Worm (Caenorhabditis elegans) whole organism, young adult: ENCODE results near the gene Y38F1A.2.
A peak's percentile ranks its signal among the peaks of the same experiment; 100 is the strongest.

ENCODE experiments used
- B0019.2 ChIP-seq: fragments of 200-800 bp; sonication (Bioruptor generic); conservative IDR thresholded peaks from 2 replicates; pipeline ENCODE4 v1.3.6; 2022; ENCODE audit warnings: missing genetic modification reagents, missing genetic modification characterization, missing compliant biosample characterization
- B0035.1 ChIP-seq: sonication (generic microtip); optimal IDR thresholded peaks from 2 replicates; lab custom pipeline; 2016; ENCODE audit warnings: missing genetic modification characterization, mild to moderate bottlenecking, missing compliant biosample characterization, missing genotype, missing genetic modification reagents
- B0261.1 ChIP-seq: sonication (generic microtip); optimal IDR thresholded peaks from 2 replicates; lab custom pipeline; 2016; ENCODE audit warnings: mild to moderate bottlenecking, missing genetic modification characterization, moderate library complexity, missing compliant biosample characterization
- C17E4.6 ChIP-seq: fragments of 200-800 bp; sonication (Bioruptor generic); IDR thresholded peaks from 2 replicates; pipeline ENCODE4 v1.3.6; 2022; ENCODE audit warnings: missing genetic modification reagents, missing genetic modification characterization, missing compliant biosample characterization
- D2030.7 ChIP-seq: fragments of 200-800 bp; sonication (Bioruptor generic); IDR thresholded peaks from 2 replicates; pipeline ENCODE4 v1.3.6; 2022; ENCODE audit warnings: missing genetic modification reagents, missing genetic modification characterization, missing compliant biosample characterization
- F22D6.2 ChIP-seq: sonication (generic microtip); optimal IDR thresholded peaks from 2 replicates; lab custom pipeline; 2016; ENCODE audit warnings: mild to moderate bottlenecking, missing genetic modification characterization, missing compliant biosample characterization
- F33H1.4 ChIP-seq: fragments of 200-800 bp; sonication (Bioruptor generic); IDR thresholded peaks from 2 replicates; pipeline ENCODE4 v1.3.6; 2022; ENCODE audit warnings: missing genetic modification reagents, missing genetic modification characterization, missing compliant biosample characterization
- K12H6.12 ChIP-seq: fragments of 200-800 bp; sonication (Bioruptor generic); optimal IDR thresholded peaks from 2 replicates; lab custom pipeline; 2018; ENCODE audit warnings: mild to moderate bottlenecking, missing genetic modification characterization, missing compliant biosample characterization
- Y95B8A.8 ChIP-seq: fragments of 200-800 bp; sonication (Bioruptor generic); IDR thresholded peaks from 2 replicates; pipeline ENCODE4 v1.3.6; 2022; ENCODE audit warnings: missing genetic modification reagents, missing genetic modification characterization, missing compliant biosample characterization
- ZK185.1 ChIP-seq: sonication (generic microtip); optimal IDR thresholded peaks from 2 replicates; lab custom pipeline; 2016; ENCODE audit warnings: mild to moderate bottlenecking, missing genetic modification characterization, missing compliant biosample characterization; ENCODE audit not compliant: poor library complexity, severe bottlenecking
- ama-1 ChIP-seq, 3 experiments: fragments of 150-350 bp in 1 of 3; sonication (generic microtip) in 2 of 3; optimal IDR thresholded peaks; 2 replicates each; lab custom pipeline; 2014 to 2018; ENCODE audit warnings: missing biosample characterization in 2 of 3, missing genetic modification characterization in 2 of 3, missing genetic modification reagents in 2 of 3
- atf-7 ChIP-seq: sonication (generic microtip); optimal IDR thresholded peaks from 2 replicates; lab custom pipeline; 2017; ENCODE audit warnings: mild to moderate bottlenecking, missing genetic modification characterization, missing compliant biosample characterization
- attf-6 ChIP-seq: fragments of 200-800 bp; sonication (Bioruptor generic); IDR thresholded peaks from 2 replicates; pipeline ENCODE4 v1.3.6; 2022; ENCODE audit warnings: missing genetic modification reagents, missing genetic modification characterization, missing compliant biosample characterization
- cebp-1 ChIP-seq, 2 experiments: fragments of 200-800 bp in 1 of 2; sonication (Bioruptor generic) in 1 of 2; sonication (generic microtip) in 1 of 2; IDR thresholded peaks in 1 of 2; optimal IDR thresholded peaks in 1 of 2; 2 replicates each; pipeline versions ENCODE4 v1.3.6 to Lab custom; 2017 to 2022; ENCODE audit warnings: missing compliant biosample characterization in 2 of 2, missing genetic modification characterization in 2 of 2, mild to moderate bottlenecking in 1 of 2, missing genetic modification reagents in 1 of 2, moderate library complexity in 1 of 2
- cebp-2 ChIP-seq: fragments of 200-800 bp; sonication (Bioruptor generic); IDR thresholded peaks from 2 replicates; pipeline ENCODE4 v1.3.6; 2022; ENCODE audit warnings: missing genetic modification characterization, missing compliant biosample characterization
- ceh-100 ChIP-seq: fragments of 200-800 bp; sonication (Bioruptor generic); IDR thresholded peaks from 2 replicates; pipeline ENCODE4 v1.3.6; 2022; ENCODE audit warnings: missing genetic modification reagents, missing genetic modification characterization, missing compliant biosample characterization
- ceh-79 ChIP-seq: sonication (generic microtip); optimal IDR thresholded peaks from 2 replicates; lab custom pipeline; 2017; ENCODE audit warnings: mild to moderate bottlenecking, missing genetic modification characterization, missing compliant biosample characterization
- chd-7 ChIP-seq: sonication (generic microtip); optimal IDR thresholded peaks from 2 replicates; lab custom pipeline; 2016; ENCODE audit warnings: mild to moderate bottlenecking, missing genetic modification characterization, moderate library complexity, missing compliant biosample characterization
- die-1 ChIP-seq: sonication (generic microtip); optimal IDR thresholded peaks from 2 replicates; lab custom pipeline; 2016; ENCODE audit warnings: missing genotype, mild to moderate bottlenecking, missing genetic modification characterization, missing compliant biosample characterization
- dpl-1 ChIP-seq: fragments of 150-350 bp; optimal IDR thresholded peaks from 2 replicates; lab custom pipeline; 2014; ENCODE audit warnings: missing biosample characterization, missing genetic modification reagents, missing genetic modification characterization
- egl-18 ChIP-seq: fragments of 200-800 bp; sonication (Bioruptor generic); IDR thresholded peaks from 2 replicates; pipeline ENCODE4 v1.3.6; 2022; ENCODE audit warnings: missing genetic modification reagents, missing genetic modification characterization, missing compliant biosample characterization
- fkh-3 ChIP-seq: sonication (generic microtip); optimal IDR thresholded peaks from 2 replicates; lab custom pipeline; 2016; ENCODE audit warnings: mild to moderate bottlenecking, missing genetic modification characterization, missing compliant biosample characterization
- him-1 ChIP-seq: sonication (generic microtip); optimal IDR thresholded peaks from 2 replicates; lab custom pipeline; 2016; ENCODE audit warnings: missing genotype, missing genetic modification reagents, missing genetic modification characterization, missing compliant biosample characterization
- hlh-26 ChIP-seq: fragments of 200-800 bp; sonication (Bioruptor generic); conservative IDR thresholded peaks from 2 replicates; pipeline ENCODE4 v1.3.6; 2022; ENCODE audit warnings: missing genetic modification reagents, missing genetic modification characterization, missing compliant biosample characterization
- hrde-1 ChIP-seq: sonication (generic microtip); optimal IDR thresholded peaks from 2 replicates; lab custom pipeline; 2016; ENCODE audit warnings: missing genetic modification characterization, mild to moderate bottlenecking, missing compliant biosample characterization, moderate library complexity, missing genotype, missing genetic modification reagents, borderline replicate concordance
- hsf-1 ChIP-seq: fragments of 200-800 bp; sonication (Bioruptor generic); IDR thresholded peaks from 2 replicates; pipeline ENCODE4 v1.3.6; 2022; ENCODE audit warnings: missing genetic modification reagents, missing genetic modification characterization, missing compliant biosample characterization
- lin-54 ChIP-seq: fragments of 200-800 bp; sonication (Bioruptor generic); optimal IDR thresholded peaks from 2 replicates; lab custom pipeline; 2018; ENCODE audit warnings: mild to moderate bottlenecking, missing genetic modification characterization, missing compliant biosample characterization
- madf-6 ChIP-seq: fragments of 200-800 bp; sonication (Bioruptor generic); IDR thresholded peaks from 2 replicates; pipeline ENCODE4 v1.3.6; 2022; ENCODE audit warnings: missing genetic modification reagents, missing genetic modification characterization, missing compliant biosample characterization
- nfya-1 ChIP-seq: sonication (generic microtip); optimal IDR thresholded peaks from 2 replicates; lab custom pipeline; 2017; ENCODE audit warnings: antibody characterized with exemption, missing compliant biosample characterization, missing genetic modification characterization, borderline replicate concordance; ENCODE audit not compliant: insufficient read depth
- nhr-120 ChIP-seq: fragments of 200-800 bp; sonication (Bioruptor generic); IDR thresholded peaks from 2 replicates; pipeline ENCODE4 v1.3.6; 2022; ENCODE audit warnings: missing genetic modification characterization, missing compliant biosample characterization
- pbrm-1 ChIP-seq: fragments of 200-800 bp; sonication (Bioruptor generic); IDR thresholded peaks from 2 replicates; pipeline ENCODE4 v1.3.6; 2022; ENCODE audit warnings: missing genetic modification reagents, missing genetic modification characterization, missing compliant biosample characterization
- rcor-1 ChIP-seq: fragments of 200-800 bp; sonication (Bioruptor generic); IDR thresholded peaks from 2 replicates; pipeline ENCODE4 v1.3.6; 2022; ENCODE audit warnings: missing genetic modification reagents, missing genetic modification characterization, missing compliant biosample characterization
- rec-8 ChIP-seq, 2 experiments: sonication (generic microtip); optimal IDR thresholded peaks; 2 replicates each; lab custom pipeline; 2016; ENCODE audit warnings: mild to moderate bottlenecking in 2 of 2, missing genetic modification characterization in 2 of 2, missing genetic modification reagents in 2 of 2, missing genotype in 2 of 2, missing biosample characterization in 1 of 2, missing compliant biosample characterization in 1 of 2, moderate library complexity in 1 of 2
- repo-1 ChIP-seq: sonication (generic microtip); optimal IDR thresholded peaks from 2 replicates; lab custom pipeline; 2017; ENCODE audit warnings: mild to moderate bottlenecking, missing genetic modification characterization, missing compliant biosample characterization
- snpc-1.1 ChIP-seq: sonication (generic microtip); optimal IDR thresholded peaks from 2 replicates; lab custom pipeline; 2017; ENCODE audit warnings: missing genetic modification characterization, mild to moderate bottlenecking, missing compliant biosample characterization, antibody characterized with exemption, moderate library complexity, missing genotype, missing genetic modification reagents; ENCODE audit not compliant: insufficient read depth
- snpc-1.3 ChIP-seq: sonication (generic microtip); optimal IDR thresholded peaks from 2 replicates; lab custom pipeline; 2017; ENCODE audit warnings: missing genetic modification characterization, mild to moderate bottlenecking, missing compliant biosample characterization, antibody characterized with exemption, moderate library complexity, missing genotype, missing genetic modification reagents; ENCODE audit not compliant: insufficient read depth
- snpc-3.4 ChIP-seq: sonication (generic microtip); optimal IDR thresholded peaks from 2 replicates; lab custom pipeline; 2017; ENCODE audit warnings: missing genetic modification characterization, mild to moderate bottlenecking, missing compliant biosample characterization, antibody characterized with exemption, moderate library complexity, missing genotype, missing genetic modification reagents
- tlf-1 ChIP-seq: fragments of 200-800 bp; sonication (Bioruptor generic); optimal IDR thresholded peaks from 2 replicates; lab custom pipeline; 2018; ENCODE audit warnings: mild to moderate bottlenecking, missing genetic modification characterization, missing compliant biosample characterization
- unc-130 ChIP-seq: sonication (generic microtip); optimal IDR thresholded peaks from 2 replicates; lab custom pipeline; 2016; ENCODE audit warnings: missing genetic modification reagents, missing genetic modification characterization, missing compliant biosample characterization
- xnd-1 ChIP-seq: sonication (generic microtip); optimal IDR thresholded peaks from 2 replicates; lab custom pipeline; 2016; ENCODE audit warnings: missing genotype, missing genetic modification reagents, missing genetic modification characterization, missing compliant biosample characterization
- ztf-28 ChIP-seq: fragments of 200-800 bp; sonication (Bioruptor generic); IDR thresholded peaks from 2 replicates; pipeline ENCODE4 v1.3.6; 2022; ENCODE audit warnings: missing genetic modification reagents, missing genetic modification characterization, missing compliant biosample characterization

The Y38F1A.2 gene

DNA sequence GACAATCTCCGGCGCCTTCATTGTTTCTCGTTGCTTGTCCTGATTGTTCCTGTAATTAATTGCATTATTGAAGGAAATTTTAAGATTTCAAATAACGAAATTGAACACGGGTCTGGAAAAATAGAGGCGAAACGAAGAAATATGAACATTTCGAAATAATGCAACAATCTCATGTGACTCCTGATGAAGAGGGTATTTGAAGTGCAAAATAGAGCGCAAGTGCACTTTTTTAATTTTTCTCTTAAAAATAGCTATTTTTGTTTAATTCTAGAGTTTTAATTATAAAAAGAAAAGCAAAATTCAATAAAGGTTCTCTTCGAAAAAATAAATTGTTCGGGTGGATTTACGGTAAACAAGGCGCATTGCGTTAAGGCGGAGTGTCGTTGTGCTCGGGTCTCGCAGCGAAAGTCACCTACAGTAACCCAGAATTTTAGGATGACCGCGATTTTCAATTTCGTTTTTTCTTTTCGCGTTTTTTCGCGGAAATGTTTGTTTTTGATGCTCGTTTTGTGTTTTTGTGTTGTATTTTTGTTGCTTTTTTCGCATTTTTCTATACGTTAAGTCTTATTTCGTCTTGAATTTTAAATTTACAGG, 35.7 kb upstream of the Y38F1A.2 start, which contains the start of the genes F58G1.2 and wago-4 (continued):
- TF ChIP-seq madf-6 (GFP tag; lab: Robert Waterston, UW), result peak; percentile 94
- no peak for TF ChIP-seq repo-1
- TF ChIP-seq snpc-1.3 (tag; lab: Kevin White, UChicago), result peak; percentile 53
- TF ChIP-seq ceh-100 (GFP tag; lab: Robert Waterston, UW), result 0 out of 2 replicates have a peak, but pooled peaks have one; percentile 13
- 0 out of 2 replicates have a peak, but pooled peaks have one; percentile 24 for TF ChIP-seq Y95B8A.8 (GFP tag; lab: Robert Waterston, UW)
- TF ChIP-seq cebp-1 (GFP tag; IDR thresholded peaks at IDR 0.05; lab: Robert Waterston, UW), result no peak
- peak; percentile 51 for TF ChIP-seq cebp-1 (tag; optimal IDR thresholded peaks at IDR 0.05; lab: Kevin White, UChicago)
- TF ChIP-seq dpl-1 (GFP tag; lab: Kevin White, UChicago), result peak; percentile 88

DNA sequence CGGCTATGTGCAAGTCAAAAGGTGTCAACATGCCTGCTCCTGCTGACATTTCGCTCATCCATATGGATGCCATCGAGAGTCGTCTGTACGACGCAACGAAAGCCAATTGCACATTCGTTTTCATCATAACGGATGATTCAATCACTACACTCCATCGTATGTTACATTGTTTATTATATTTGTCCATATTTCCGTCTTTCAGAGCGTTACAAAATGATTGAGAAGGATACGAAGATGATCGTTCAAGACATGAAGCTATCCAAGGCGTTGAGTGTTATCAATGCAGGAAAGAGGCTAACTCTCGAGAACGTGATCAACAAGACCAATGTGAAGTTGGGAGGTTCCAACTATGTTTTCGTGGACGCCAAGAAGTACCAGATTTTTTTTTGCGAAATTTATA, 33.3 kb upstream of the Y38F1A.2 start:
- TF ChIP-seq cebp-1 (GFP tag; IDR thresholded peaks at IDR 0.05; lab: Robert Waterston, UW), result no peak
- TF ChIP-seq cebp-1 (tag; optimal IDR thresholded peaks at IDR 0.05; lab: Kevin White, UChicago), result no peak
- TF ChIP-seq C17E4.6 (GFP tag; lab: Robert Waterston, UW), result no peak
- no peak for TF ChIP-seq ceh-79

DNA sequence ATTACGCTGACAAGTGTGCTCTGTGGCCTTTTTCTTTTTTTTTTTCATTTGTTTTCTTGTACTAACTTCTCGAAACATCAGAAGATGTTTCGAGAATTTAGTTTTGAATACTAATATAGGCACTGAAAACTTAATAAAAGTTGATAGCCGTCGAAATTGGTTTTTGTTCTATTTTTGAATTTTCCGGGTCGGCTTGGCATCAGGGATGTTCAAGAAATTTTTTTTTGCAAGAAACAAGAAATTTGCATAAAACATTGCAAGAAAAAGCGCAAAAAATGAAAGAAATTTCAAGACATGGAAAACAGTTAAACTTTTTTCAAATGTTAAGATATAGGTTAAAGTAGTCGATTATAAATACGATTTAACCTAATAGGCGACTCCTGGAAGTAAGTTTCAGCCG, 31.5 kb upstream of the Y38F1A.2 start:
- TF ChIP-seq pbrm-1 (GFP tag; lab: Robert Waterston, UW) (peak; percentile 36; the same call in 1 of the 2 replicates), hsf-1 (GFP tag; lab: Robert Waterston, UW) (peak; percentile 69), ceh-79 (no peak), ama-1 (optimal IDR thresholded peaks at IDR 0.05; lab: Kevin White, UChicago) (no peak), ama-1 (GFP tag; optimal IDR thresholded peaks at IDR 0.05; lab: Kevin White, UChicago) (peak in 1 of 2 experiments; percentile 91), B0261.1 (tag; lab: Kevin White, UChicago) (no peak), cebp-2 (GFP tag; lab: Robert Waterston, UW) (0 out of 2 replicates have a peak, but pooled peaks have one; percentile 79), him-1 (tag; lab: Kevin White, UChicago) (peak; percentile 46), nhr-120 (GFP tag; lab: Robert Waterston, UW) (no peak), rec-8 (tag; optimal IDR thresholded peaks at IDR 0.05; lab: Kevin White, UChicago) (peak in 1 of 2 experiments; percentile 45), tlf-1 (GFP tag; lab: Kevin White, UChicago) (no peak), F33H1.4 (0 out of 2 replicates have a peak, but pooled peaks have one; percentile 29), D2030.7 (no peak), B0019.2 (GFP tag; lab: Robert Waterston, UW) (no peak), nfya-1 (tag; lab: Kevin White, UChicago) (no peak), atf-7 (tag; lab: Kevin White, UChicago) (no peak), K12H6.12 (tag; lab: Kevin White, UChicago) (no peak), xnd-1 (tag; lab: Kevin White, UChicago) (peak; percentile 46), unc-130 (GFP tag; lab: Kevin White, UChicago) (peak; percentile 32), F22D6.2 (tag; lab: Kevin White, UChicago) (no peak), egl-18 (no peak), hlh-26 (GFP tag; lab: Robert Waterston, UW) (no peak), fkh-3 (tag; lab: Kevin White, UChicago) (no peak), ztf-28 (no peak), ceh-100 (GFP tag; lab: Robert Waterston, UW) (0 out of 2 replicates have a peak, but pooled peaks have one; percentile 14), madf-6 (GFP tag; lab: Robert Waterston, UW) (peak; percentile 69), lin-54 (GFP tag; lab: Kevin White, UChicago) (peak; percentile 30), B0035.1 (tag; lab: Kevin White, UChicago) (no peak), hrde-1 (peak; percentile 91), snpc-3.4 (peak; percentile 24), rcor-1 (GFP tag; lab: Robert Waterston, UW) (no peak), attf-6 (GFP tag; lab: Robert Waterston, UW) (0 out of 2 replicates have a peak, but pooled peaks have one; percentile 63), chd-7 (peak; percentile 6), die-1 (tag; lab: Kevin White, UChicago) (peak; percentile 6), ZK185.1 (no peak), snpc-1.1 (tag; lab: Kevin White, UChicago) (peak; percentile 47)
